Fruit fly (Drosophila melanogaster) whole organism, embryonic: ENCODE data around the gene CG31792.

Source experiments
- Blimp-1 ChIP-seq: fragments of 200-800 bp; sonication (Bioruptor generic); optimal IDR thresholded peaks from 3 replicates; lab custom pipeline; 2018; ENCODE audit warnings: missing biosample characterization, missing genetic modification characterization, mild to moderate bottlenecking, moderate library complexity, missing genetic modification reagents
- CG12236 ChIP-seq: fragments of 200-800 bp; sonication (Bioruptor generic); optimal IDR thresholded peaks from 2 replicates; lab custom pipeline; 2016; ENCODE audit warnings: missing biosample characterization, missing genetic modification characterization
- CG14441 ChIP-seq: fragments of 200-800 bp; sonication (Bioruptor generic); IDR thresholded peaks from 2 replicates; pipeline ENCODE4 v1.3.6; 2022; ENCODE audit warnings: missing biosample characterization, missing genetic modification characterization
- CG17186 ChIP-seq: fragments of 200-800 bp; sonication (Bioruptor generic); optimal IDR thresholded peaks from 3 replicates; lab custom pipeline; 2017; ENCODE audit warnings: missing biosample characterization, missing genetic modification reagents, missing genetic modification characterization
- CG32532 ChIP-seq: fragments of 200-800 bp; sonication (Bioruptor generic); IDR thresholded peaks from 2 replicates; pipeline ENCODE4 v1.3.6; 2022; ENCODE audit warnings: missing biosample characterization, missing genetic modification characterization
- CG3726 ChIP-seq: fragments of 200-800 bp; sonication (Bioruptor generic); IDR thresholded peaks from 3 replicates; pipeline ENCODE4, ENCODE4 v1.3.6; 2022; ENCODE audit warnings: missing biosample characterization, missing genetic modification characterization
- CG4360 ChIP-seq: fragments of 200-800 bp; sonication (Bioruptor generic); IDR thresholded peaks from 2 replicates; pipeline ENCODE4 v1.3.6; 2022; ENCODE audit warnings: missing biosample characterization, missing genetic modification characterization
- CG8388 ChIP-seq: fragments of 200-800 bp; sonication (Bioruptor generic); optimal IDR thresholded peaks from 2 replicates; lab custom pipeline; 2019; ENCODE audit warnings: missing biosample characterization, mild to moderate bottlenecking, missing genetic modification characterization, moderate library complexity
- CTCF ChIP-seq: fragments of 200-800 bp; sonication (Bioruptor generic); optimal IDR thresholded peaks from 2 replicates; lab custom pipeline; 2017; ENCODE audit warnings: missing biosample characterization, mild to moderate bottlenecking, missing genetic modification characterization, moderate library complexity
- H2.0 ChIP-seq: fragments of 200-800 bp; sonication (Bioruptor generic); IDR thresholded peaks from 2 replicates; pipeline ENCODE4 v1.3.6; 2022; ENCODE audit warnings: missing biosample characterization, missing genetic modification characterization
- Nf-YA ChIP-seq: fragments of 200-800 bp; sonication (Bioruptor generic); IDR thresholded peaks from 2 replicates; pipeline ENCODE4 v1.3.6; 2022; ENCODE audit warnings: missing biosample characterization, missing genetic modification characterization
- gfzf ChIP-seq: fragments of 200-800 bp; sonication (Bioruptor generic); optimal IDR thresholded peaks from 2 replicates; lab custom pipeline; 2016; ENCODE audit warnings: missing biosample characterization, mild to moderate bottlenecking, missing genetic modification characterization, moderate library complexity
- ind ChIP-seq: fragments of 200-800 bp; sonication (Bioruptor generic); optimal IDR thresholded peaks from 3 replicates; lab custom pipeline; 2016; ENCODE audit warnings: missing biosample characterization, missing genetic modification characterization

DNA sequence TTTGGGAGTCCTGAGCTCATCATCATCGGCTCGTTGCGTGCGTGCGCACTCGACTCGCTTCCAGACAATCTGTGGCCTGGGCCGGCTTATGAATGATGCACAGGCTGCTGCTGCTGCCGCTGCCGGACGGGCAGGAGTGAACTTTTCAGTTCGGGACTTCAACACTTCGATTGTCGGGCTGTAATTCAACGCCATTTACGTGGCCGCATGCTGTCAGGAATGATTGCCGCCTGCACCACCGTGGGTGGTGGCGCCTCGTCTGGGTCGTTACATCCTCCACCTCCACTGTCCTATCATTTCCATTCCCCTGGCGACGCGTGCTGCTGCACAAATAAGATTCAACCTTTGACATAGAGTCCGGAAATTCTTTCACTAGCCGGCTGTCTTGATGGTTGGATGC lies 12.8 kb downstream of the CG31792 start:
- TF ChIP-seq CG32532 (GFP tag; lab: Robert Waterston, UW) (no peak), CTCF (no peak), CG3726 (GFP tag; lab: Robert Waterston, UW) (no peak), ind (GFP tag; lab: Kevin White, UChicago) (no peak), CG14441 (GFP tag; lab: Robert Waterston, UW) (no peak), CG8388 (no peak), Blimp-1 (GFP tag; lab: Kevin White, UChicago) (no peak), CG4360 (GFP tag; lab: Robert Waterston, UW) (no peak), Nf-YA (GFP tag; lab: Robert Waterston, UW) (no peak), CG12236 (GFP tag; lab: Kevin White, UChicago) (no peak), CG17186 (GFP tag; lab: Kevin White, UChicago) (no peak), H2.0 (GFP tag; lab: Robert Waterston, UW) (no peak), gfzf (no peak)
